Worm (Caenorhabditis elegans) whole organism, early embryonic: ENCODE results near the gene sdz-24.

Experiments used
- B0310.2 ChIP-seq: sonication (generic microtip); optimal IDR thresholded peaks from 2 replicates; lab custom pipeline; 2016; ENCODE audit warnings: mild to moderate bottlenecking, missing genetic modification characterization, missing compliant biosample characterization
- ama-1 ChIP-seq: fragments of 150-350 bp; optimal IDR thresholded peaks from 2 replicates; lab custom pipeline; 2014
- ceh-13 ChIP-seq: fragments of 200-800 bp; sonication (Bioruptor generic); optimal IDR thresholded peaks from 2 replicates; lab custom pipeline; 2018; ENCODE audit warnings: mild to moderate bottlenecking, missing genetic modification characterization, missing compliant biosample characterization
- ceh-36 ChIP-seq: sonication (generic microtip); optimal IDR thresholded peaks from 2 replicates; lab custom pipeline; 2016; ENCODE audit warnings: missing genetic modification characterization, inconsistent platforms, missing compliant biosample characterization
- flt-1 ChIP-seq: fragments of 200-800 bp; sonication (Bioruptor generic); IDR thresholded peaks from 2 replicates; pipeline ENCODE4 v1.3.6; 2022; ENCODE audit warnings: missing genetic modification characterization, missing compliant biosample characterization
- hmg-4 ChIP-seq: fragments of 200-800 bp; sonication (Bioruptor generic); optimal IDR thresholded peaks from 2 replicates; lab custom pipeline; 2018; ENCODE audit warnings: mild to moderate bottlenecking, missing genetic modification characterization, missing compliant biosample characterization
- sea-1 ChIP-seq: fragments of 200-800 bp; sonication (Bioruptor generic); conservative IDR thresholded peaks from 2 replicates; pipeline ENCODE4 v1.3.6; 2022; ENCODE audit warnings: missing genetic modification characterization, missing compliant biosample characterization

- TF ChIP-seq sea-1 (no peak), ceh-13 (GFP tag; lab: Kevin White, UChicago) (no peak), ama-1 (no peak), ceh-36 (no peak), B0310.2 (tag; lab: Kevin White, UChicago) (no peak), flt-1 (GFP tag; lab: Robert Waterston, UW) (no peak), hmg-4 (no peak)
These were observed 49.7 kb upstream of the sdz-24 start, which contains the start of gene W04H10.1 for ce11 chrII:608757-609156.
